Worm (Caenorhabditis elegans): ENCODE data around the gene C02B4.3.

C02B4.3 gene

DNA sequence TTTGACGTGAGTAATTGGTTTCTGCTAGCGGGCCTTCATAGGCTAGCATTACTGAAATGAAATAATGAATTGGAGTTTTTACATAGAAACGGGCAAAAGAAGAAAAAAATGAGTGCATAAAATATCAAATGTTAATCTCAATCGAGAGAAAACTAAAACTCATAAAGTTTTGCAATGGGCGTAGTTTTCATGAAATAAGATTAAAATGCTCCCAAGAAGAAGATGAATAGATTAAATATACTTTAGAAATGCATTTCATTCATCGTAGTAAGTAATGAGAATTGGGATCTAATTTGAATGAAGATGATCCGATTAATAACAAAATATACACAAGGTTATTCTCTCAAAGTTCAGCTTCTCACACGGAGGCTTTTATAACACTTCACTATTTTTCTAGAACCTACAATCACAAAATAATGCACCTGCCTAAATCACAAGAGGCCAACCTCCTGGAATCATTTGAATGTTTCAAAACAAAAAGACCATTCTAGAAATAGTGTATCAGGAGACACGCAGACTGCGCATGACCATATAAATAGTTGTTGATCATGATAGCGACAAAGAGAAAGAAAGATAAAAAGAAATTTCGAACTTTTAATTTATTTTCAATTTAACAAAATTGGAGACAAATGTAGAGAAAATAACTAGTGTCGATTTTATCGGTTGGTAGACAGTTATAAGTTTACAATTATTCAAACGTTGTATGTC, 8.3 kb upstream of the C02B4.3 start, which contains the start of gene nhr-17 (continued):
- TF ChIP-seq ceh-88 (GFP tag; IDR thresholded peaks at IDR 0.05) (no peak), nhr-47 (tag; optimal IDR thresholded peaks at IDR 0.05) (peak; percentile 29), nhr-90 (tag; optimal IDR thresholded peaks at IDR 0.05; ENCODE audit: poor library complexity) (peak; percentile 41), hlh-4 (tag; optimal IDR thresholded peaks at IDR 0.05) (peak; percentile 78), C16A3.4 (tag; optimal IDR thresholded peaks at IDR 0.05) (no peak), isw-1 (GFP tag; IDR thresholded peaks at IDR 0.05) (no peak), xbp-1 (tag; optimal IDR thresholded peaks at IDR 0.05) (no peak), pqm-1 (tag; optimal IDR thresholded peaks at IDR 0.05) (no peak), dsc-1 (tag; optimal IDR thresholded peaks at IDR 0.05) (peak; percentile 82), egl-13 (tag; optimal IDR thresholded peaks at IDR 0.05) (peak; percentile 19), grh-1 (GFP tag; IDR thresholded peaks at IDR 0.05) (no peak), nhr-77 (tag; optimal IDR thresholded peaks at IDR 0.05) (no peak), fkh-8 (tag; optimal IDR thresholded peaks at IDR 0.05) (peak; percentile 69), tbx-2 (tag; optimal IDR thresholded peaks at IDR 0.05) (no peak), efl-1 (optimal IDR thresholded peaks at IDR 0.05) (no peak), efl-1 (GFP tag; optimal IDR thresholded peaks at IDR 0.05 in 1 of 2) (no peak), ztf-11 (tag; optimal IDR thresholded peaks at IDR 0.05) (no peak), fkh-10 (GFP tag; optimal IDR thresholded peaks at IDR 0.05) (no peak), fos-1 (tag; optimal IDR thresholded peaks at IDR 0.05) (no peak), lin-35 (GFP tag; optimal IDR thresholded peaks at IDR 0.05) (peak; percentile 8 to 68), nhr-237 (tag; optimal IDR thresholded peaks at IDR 0.05) (peak; percentile 27), hpl-2 (GFP tag; optimal IDR thresholded peaks at IDR 0.05) (no peak), lin-13 (GFP tag; optimal IDR thresholded peaks at IDR 0.05) (peak; percentile 31), egl-27 (tag; optimal IDR thresholded peaks at IDR 0.05) (no peak), C04F5.9 (tag; optimal IDR thresholded peaks at IDR 0.05) (no peak), nhr-19 (GFP tag; conservative IDR thresholded peaks at IDR 0.05) (peak; percentile 44), zag-1 (tag; optimal IDR thresholded peaks at IDR 0.05) (no peak), ets-5 (GFP tag; IDR thresholded peaks at IDR 0.05) (no peak), lsy-2 (tag; optimal IDR thresholded peaks at IDR 0.05) (peak in 1 of 2 experiments; percentile 9), vab-15 (tag; optimal IDR thresholded peaks at IDR 0.05) (no peak), elt-3 (tag; optimal IDR thresholded peaks at IDR 0.05) (peak in 2 of 6 experiments; percentile 57 to 80), fkh-4 (tag; optimal IDR thresholded peaks at IDR 0.05; ENCODE audit: borderline replicate concordance) (no peak), nhr-20 (tag; optimal IDR thresholded peaks at IDR 0.05) (peak; percentile 82), nhr-84 (tag; optimal IDR thresholded peaks at IDR 0.05) (no peak), unc-130 (tag; optimal IDR thresholded peaks at IDR 0.05) (no peak), elt-2 (tag; optimal IDR thresholded peaks at IDR 0.05) (no peak), unc-30 (tag; optimal IDR thresholded peaks at IDR 0.05) (no peak), blmp-1 (tag; optimal IDR thresholded peaks at IDR 0.05) (peak; percentile 41), nhr-12 (tag; optimal IDR thresholded peaks at IDR 0.05) (no peak), nhr-76 (tag; optimal IDR thresholded peaks at IDR 0.05) (no peak), ceh-63 (GFP tag; optimal IDR thresholded peaks at IDR 0.05) (no peak), nhr-11 (tag; optimal IDR thresholded peaks at IDR 0.05) (no peak), snu-23 (GFP tag; optimal IDR thresholded peaks at IDR 0.05) (peak; percentile 79), pax-3 (tag; optimal IDR thresholded peaks at IDR 0.05) (peak; percentile 6), sup-37 (GFP tag; optimal IDR thresholded peaks at IDR 0.05) (no peak), rnt-1 (tag; optimal IDR thresholded peaks at IDR 0.05) (no peak)
